Worm (Caenorhabditis elegans) whole organism, mixed stage, embryonic: ENCODE results near the gene mecr-1.

Experiments used
- M03D4.4 ChIP-seq: sonication (generic microtip); optimal IDR thresholded peaks from 2 replicates; lab custom pipeline; 2017; ENCODE audit warnings: mild to moderate bottlenecking, missing genetic modification characterization, missing compliant biosample characterization
- bed-3 ChIP-seq: fragments of 200-800 bp; sonication (Bioruptor generic); optimal IDR thresholded peaks from 3 replicates; lab custom pipeline; 2018; ENCODE audit warnings: mild to moderate bottlenecking, missing genetic modification characterization, moderate library complexity, missing compliant biosample characterization
- blmp-1 ChIP-seq: fragments of 150-350 bp; optimal IDR thresholded peaks from 2 replicates; lab custom pipeline; 2014; ENCODE audit warnings: missing biosample characterization, missing genetic modification characterization
- ceh-39 ChIP-seq: fragments of 150-350 bp; optimal IDR thresholded peaks from 2 replicates; lab custom pipeline; 2014; ENCODE audit warnings: missing biosample characterization, missing genetic modification characterization
- ceh-43 ChIP-seq: fragments of 200-800 bp; sonication (Bioruptor generic); optimal IDR thresholded peaks from 2 replicates; lab custom pipeline; 2018; ENCODE audit warnings: mild to moderate bottlenecking, missing genetic modification characterization, moderate library complexity, missing compliant biosample characterization
- ceh-83 ChIP-seq: fragments of 200-800 bp; sonication (Bioruptor generic); optimal IDR thresholded peaks from 2 replicates; lab custom pipeline; 2018; ENCODE audit warnings: mild to moderate bottlenecking, missing genetic modification characterization, missing compliant biosample characterization
- ces-1 ChIP-seq: fragments of 150-350 bp; optimal IDR thresholded peaks from 2 replicates; lab custom pipeline; 2014; ENCODE audit warnings: missing biosample characterization, missing genetic modification reagents, missing genetic modification characterization
- drap-1 ChIP-seq: fragments of 200-800 bp; sonication (Bioruptor generic); optimal IDR thresholded peaks from 3 replicates; lab custom pipeline; 2018; ENCODE audit warnings: mild to moderate bottlenecking, missing genetic modification characterization, missing compliant biosample characterization
- elt-1 ChIP-seq: sonication (generic microtip); optimal IDR thresholded peaks from 2 replicates; lab custom pipeline; 2017; ENCODE audit warnings: missing genetic modification characterization, mild to moderate bottlenecking, missing compliant biosample characterization, antibody characterized with exemption, moderate library complexity, borderline replicate concordance; ENCODE audit not compliant: insufficient read depth
- elt-3 ChIP-seq: fragments of 150-350 bp; optimal IDR thresholded peaks from 2 replicates; lab custom pipeline; 2014; ENCODE audit warnings: missing biosample characterization, missing genetic modification characterization
- ham-2 ChIP-seq: fragments of 200-800 bp; sonication (Bioruptor generic); optimal IDR thresholded peaks from 2 replicates; lab custom pipeline; 2018; ENCODE audit warnings: mild to moderate bottlenecking, missing genetic modification characterization, missing compliant biosample characterization
- hlh-1 ChIP-seq: fragments of 150-350 bp; optimal IDR thresholded peaks from 2 replicates; lab custom pipeline; 2014; ENCODE audit warnings: missing biosample characterization, missing genetic modification reagents, missing genetic modification characterization
- lin-13 ChIP-seq: fragments of 150-350 bp; optimal IDR thresholded peaks from 2 replicates; lab custom pipeline; 2014; ENCODE audit warnings: missing biosample characterization, missing genetic modification characterization
- lin-32 ChIP-seq: fragments of 200-800 bp; sonication (Bioruptor generic); optimal IDR thresholded peaks from 2 replicates; lab custom pipeline; 2018; ENCODE audit warnings: mild to moderate bottlenecking, missing genetic modification characterization, missing compliant biosample characterization
- lsy-2 ChIP-seq: fragments of 150-350 bp; optimal IDR thresholded peaks from 2 replicates; lab custom pipeline; 2014; ENCODE audit warnings: missing biosample characterization, missing genetic modification characterization
- mab-5 ChIP-seq: fragments of 150-350 bp; optimal IDR thresholded peaks from 2 replicates; lab custom pipeline; 2014; ENCODE audit warnings: missing biosample characterization, missing genetic modification characterization
- mls-2 ChIP-seq: sonication (generic microtip); optimal IDR thresholded peaks from 2 replicates; lab custom pipeline; 2016; ENCODE audit warnings: mild to moderate bottlenecking, missing genetic modification characterization, moderate library complexity, missing compliant biosample characterization
- nhr-12 ChIP-seq: fragments of 150-350 bp; optimal IDR thresholded peaks from 2 replicates; lab custom pipeline; 2014; ENCODE audit warnings: missing biosample characterization, missing genetic modification characterization
- nhr-2 ChIP-seq: fragments of 150-350 bp; optimal IDR thresholded peaks from 2 replicates; lab custom pipeline; 2014; ENCODE audit warnings: missing biosample characterization, missing genetic modification characterization
- nhr-237 ChIP-seq: fragments of 150-350 bp; optimal IDR thresholded peaks from 2 replicates; lab custom pipeline; 2014; ENCODE audit warnings: missing biosample characterization, missing genetic modification characterization
- nhr-28 ChIP-seq: fragments of 150-350 bp; optimal IDR thresholded peaks from 2 replicates; lab custom pipeline; 2014; ENCODE audit warnings: missing biosample characterization, missing genetic modification characterization
- nhr-76 ChIP-seq: sonication (generic microtip); optimal IDR thresholded peaks from 2 replicates; lab custom pipeline; 2017; ENCODE audit warnings: missing biosample characterization, missing genetic modification characterization
- pha-4 ChIP-seq: fragments of 150-350 bp; optimal IDR thresholded peaks from 2 replicates; lab custom pipeline; 2018; ENCODE audit warnings: missing biosample characterization, missing genetic modification reagents, missing genetic modification characterization
- sem-2 ChIP-seq: fragments of 200-800 bp; sonication (Bioruptor generic); optimal IDR thresholded peaks from 2 replicates; lab custom pipeline; 2018; ENCODE audit warnings: mild to moderate bottlenecking, missing genetic modification characterization, missing compliant biosample characterization
- snpc-4 ChIP-seq: fragments of 150-350 bp; optimal IDR thresholded peaks from 2 replicates; lab custom pipeline; 2014; ENCODE audit warnings: missing biosample characterization, missing genetic modification characterization
- sptf-1 ChIP-seq: sonication (generic microtip); optimal IDR thresholded peaks from 2 replicates; lab custom pipeline; 2017; ENCODE audit warnings: mild to moderate bottlenecking, missing genetic modification characterization, moderate library complexity, missing compliant biosample characterization
- unc-120 ChIP-seq: sonication (generic microtip); optimal IDR thresholded peaks from 2 replicates; lab custom pipeline; 2017; ENCODE audit warnings: missing genetic modification characterization, missing compliant biosample characterization; ENCODE audit not compliant: poor library complexity, severe bottlenecking
- unc-62 ChIP-seq: fragments of 150-350 bp; optimal IDR thresholded peaks from 2 replicates; lab custom pipeline; 2014; ENCODE audit warnings: missing biosample characterization, missing genetic modification reagents, missing genetic modification characterization
- zip-8 ChIP-seq: fragments of 150-350 bp; optimal IDR thresholded peaks from 2 replicates; lab custom pipeline; 2014; ENCODE audit warnings: missing biosample characterization, missing genetic modification characterization
- ztf-11 ChIP-seq: fragments of 150-350 bp; optimal IDR thresholded peaks from 2 replicates; lab custom pipeline; 2014; ENCODE audit warnings: missing biosample characterization, missing genetic modification characterization

The mecr-1 gene

DNA sequence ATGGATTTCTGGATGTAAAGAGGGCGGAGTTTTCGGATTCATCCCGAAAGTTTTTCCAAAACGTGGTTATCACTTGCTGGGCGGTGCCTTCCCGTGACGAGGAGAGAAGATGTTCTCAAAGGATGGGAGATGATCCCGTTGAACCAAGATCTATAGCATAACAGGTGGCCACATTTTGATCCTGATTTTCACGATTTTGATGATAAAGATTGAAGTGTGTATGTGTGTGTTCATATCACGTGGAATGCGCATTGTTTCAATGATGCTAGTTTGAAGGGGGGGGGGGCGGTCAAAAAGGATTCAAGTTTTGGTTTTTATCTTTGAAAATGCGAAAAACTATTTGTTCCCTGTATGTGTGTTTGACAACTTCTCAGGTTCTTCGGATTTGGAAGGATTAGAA lies 41.9 kb downstream of the mecr-1 start, which contains the start of gene mltn-1:
Gene mltn-1 (minus strand): TSS at position 22 of the 400 bp plus-strand sequence.
- TF ChIP-seq zip-8 (tag; lab: Kevin White, UChicago) (no peak), ceh-39 (tag; lab: Kevin White, UChicago) (no peak), mls-2 (tag; lab: Kevin White, UChicago) (no peak), ceh-83 (GFP tag; lab: Kevin White, UChicago) (no peak), ces-1 (GFP tag; lab: Kevin White, UChicago) (no peak), blmp-1 (no peak), elt-3 (tag; lab: Kevin White, UChicago) (no peak), ham-2 (GFP tag; lab: Kevin White, UChicago) (no peak), pha-4 (tag; lab: Kevin White, UChicago) (no peak), bed-3 (GFP tag; lab: Kevin White, UChicago) (no peak), unc-62 (no peak), nhr-28 (tag; lab: Kevin White, UChicago) (no peak), ztf-11 (tag; lab: Kevin White, UChicago) (no peak), nhr-76 (tag; lab: Kevin White, UChicago) (no peak), nhr-237 (tag; lab: Kevin White, UChicago) (no peak), unc-120 (tag; lab: Kevin White, UChicago) (no peak), nhr-2 (no peak)

DNA sequence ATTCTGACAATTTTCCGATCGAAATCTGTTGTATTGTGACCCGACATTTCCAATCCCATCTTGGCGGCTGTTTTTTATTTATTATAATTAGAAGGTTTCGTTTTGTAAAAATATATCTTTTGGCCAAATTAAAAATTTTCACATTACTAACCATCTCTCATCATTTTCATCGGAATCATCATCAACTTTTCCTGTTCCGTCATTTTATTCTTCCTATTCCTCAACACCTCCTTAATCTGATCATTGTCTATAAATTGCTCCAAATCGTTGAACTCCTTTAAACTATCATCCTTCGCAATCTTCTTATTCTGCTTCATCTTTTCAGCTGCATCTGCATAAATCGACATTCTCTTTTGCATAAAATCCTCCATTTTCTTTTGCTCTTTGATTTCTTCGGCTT lies 44.7 kb downstream of the mecr-1 start:
- TF ChIP-seq ceh-39 (tag; lab: Kevin White, UChicago): no peak
- no peak for TF ChIP-seq nhr-28 (tag; lab: Kevin White, UChicago)
- TF ChIP-seq lin-13 (tag; lab: Kevin White, UChicago): no peak
- no peak for TF ChIP-seq nhr-2
- no peak for TF ChIP-seq mab-5 (tag; lab: Kevin White, UChicago)
- TF ChIP-seq, all 35 proteins: peak for 0

DNA sequence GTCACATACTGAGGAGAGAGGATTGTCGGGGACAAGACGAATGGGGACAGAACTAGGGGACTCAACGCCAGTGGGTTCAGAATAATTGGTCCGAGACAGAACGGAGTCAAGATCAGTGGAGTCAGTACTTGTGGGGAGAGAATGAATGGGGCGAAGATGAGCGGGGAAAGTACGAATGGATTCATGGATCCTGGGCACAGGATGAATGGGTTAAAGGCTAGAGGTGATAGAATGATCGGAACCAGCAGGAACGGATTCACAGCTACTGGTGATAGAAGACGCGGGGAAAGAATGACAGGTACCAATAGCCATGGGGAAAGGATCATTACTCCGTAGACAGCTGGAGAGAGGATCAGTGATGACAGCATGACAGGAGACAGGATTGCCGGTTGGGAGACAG lies 47.5 kb downstream of the mecr-1 start:
- TF ChIP-seq unc-120 (tag; lab: Kevin White, UChicago): no peak
- no peak for TF ChIP-seq lsy-2
- TF ChIP-seq nhr-12 (tag; lab: Kevin White, UChicago): no peak
- no peak for TF ChIP-seq unc-62
- no peak for TF ChIP-seq ham-2 (GFP tag; lab: Kevin White, UChicago)
- TF ChIP-seq blmp-1: no peak
- TF ChIP-seq sem-2: no peak
- TF ChIP-seq drap-1: no peak
- TF ChIP-seq elt-1 (tag; lab: Kevin White, UChicago): no peak
- no peak for TF ChIP-seq snpc-4 (tag; lab: Kevin White, UChicago)
- no peak for TF ChIP-seq lin-32 (GFP tag; lab: Kevin White, UChicago)
- TF ChIP-seq sptf-1 (tag; lab: Kevin White, UChicago): no peak
- no peak for TF ChIP-seq M03D4.4 (tag; lab: Kevin White, UChicago)
- TF ChIP-seq bed-3 (GFP tag; lab: Kevin White, UChicago): no peak
- no peak for TF ChIP-seq ceh-43
- no peak for TF ChIP-seq hlh-1 (tag; lab: Kevin White, UChicago)
- no peak for TF ChIP-seq ceh-83 (GFP tag; lab: Kevin White, UChicago)
- TF ChIP-seq elt-3 (tag; lab: Kevin White, UChicago): no peak
- no peak for TF ChIP-seq nhr-28 (tag; lab: Kevin White, UChicago)
- TF ChIP-seq mls-2 (tag; lab: Kevin White, UChicago): no peak
